Fruit fly (Drosophila melanogaster) whole organism, embryonic: ENCODE measurements around the gene CG11970.
A peak's percentile ranks its signal among the peaks of the same experiment; 100 is the strongest.

Experiments
- ATbp ChIP-seq: fragments of 200-800 bp; sonication (Bioruptor generic); optimal IDR thresholded peaks from 2 replicates; lab custom pipeline; 2017; ENCODE audit warnings: missing biosample characterization, mild to moderate bottlenecking, missing genetic modification characterization, missing genetic modification reagents
- CG10543 ChIP-seq: fragments of 200-800 bp; sonication (Bioruptor generic); optimal IDR thresholded peaks from 3 replicates; lab custom pipeline; 2017; ENCODE audit warnings: missing biosample characterization, mild to moderate bottlenecking, missing genetic modification characterization, moderate library complexity
- CG11504 ChIP-seq: fragments of 200-800 bp; sonication (Bioruptor generic); optimal IDR thresholded peaks from 3 replicates; lab custom pipeline; 2019; ENCODE audit warnings: missing biosample characterization, mild to moderate bottlenecking, missing genetic modification characterization, moderate library complexity
- CG12299 ChIP-seq: fragments of 200-800 bp; sonication (Bioruptor generic); optimal IDR thresholded peaks from 2 replicates; lab custom pipeline; 2018; ENCODE audit warnings: missing biosample characterization, mild to moderate bottlenecking, missing genetic modification characterization
- CG1233 ChIP-seq: fragments of 200-800 bp; sonication (Bioruptor generic); optimal IDR thresholded peaks from 4 replicates; lab custom pipeline; 2018; ENCODE audit warnings: missing biosample characterization, mild to moderate bottlenecking, missing genetic modification characterization
- CG12391 ChIP-seq: fragments of 200-800 bp; sonication (Bioruptor generic); optimal IDR thresholded peaks from 3 replicates; lab custom pipeline; 2018; ENCODE audit warnings: missing biosample characterization, mild to moderate bottlenecking, missing genetic modification characterization, moderate library complexity
- CG14050 ChIP-seq: fragments of 200-800 bp; sonication (Bioruptor generic); IDR thresholded peaks from 3 replicates; pipeline ENCODE4 v1.3.6; 2022; ENCODE audit warnings: missing biosample characterization, missing genetic modification characterization
- CG14710 ChIP-seq: fragments of 200-800 bp; sonication (Bioruptor generic); optimal IDR thresholded peaks from 3 replicates; lab custom pipeline; 2019; ENCODE audit warnings: missing biosample characterization, mild to moderate bottlenecking, missing genetic modification characterization, moderate library complexity
- CG15514 ChIP-seq: fragments of 200-800 bp; sonication (Bioruptor generic); optimal IDR thresholded peaks from 3 replicates; lab custom pipeline; 2017; ENCODE audit warnings: missing biosample characterization, missing genetic modification characterization, mild to moderate bottlenecking, moderate library complexity, missing genetic modification reagents
- CG15696 ChIP-seq: fragments of 200-800 bp; sonication (Bioruptor generic); optimal IDR thresholded peaks from 2 replicates; lab custom pipeline; 2019; ENCODE audit warnings: missing biosample characterization, mild to moderate bottlenecking, missing genetic modification characterization, moderate library complexity
- CG17568 ChIP-seq: fragments of 200-800 bp; sonication (Bioruptor generic); optimal IDR thresholded peaks from 2 replicates; lab custom pipeline; 2018; ENCODE audit warnings: missing biosample characterization, mild to moderate bottlenecking, missing genetic modification characterization, moderate library complexity
- CG30020 ChIP-seq: fragments of 200-800 bp; optimal IDR thresholded peaks from 2 replicates; lab custom pipeline; 2019; ENCODE audit warnings: missing biosample characterization, mild to moderate bottlenecking, missing genetic modification characterization, moderate library complexity
- CG3065 ChIP-seq: fragments of 200-800 bp; sonication (Bioruptor generic); optimal IDR thresholded peaks from 2 replicates; lab custom pipeline; 2016; ENCODE audit warnings: missing biosample characterization, missing genetic modification characterization
- CG4617 ChIP-seq: fragments of 200-800 bp; sonication (Bioruptor generic); optimal IDR thresholded peaks from 3 replicates; lab custom pipeline; 2016; ENCODE audit warnings: missing biosample characterization, missing genetic modification characterization, borderline replicate concordance
- CG4707 ChIP-seq: fragments of 200-800 bp; sonication (Bioruptor generic); optimal IDR thresholded peaks from 2 replicates; lab custom pipeline; 2018; ENCODE audit warnings: missing biosample characterization, mild to moderate bottlenecking, missing genetic modification characterization, moderate library complexity
- CG6813 ChIP-seq: fragments of 200-800 bp; sonication (Bioruptor generic); optimal IDR thresholded peaks from 2 replicates; lab custom pipeline; 2017; ENCODE audit warnings: missing biosample characterization, missing genetic modification characterization, mild to moderate bottlenecking, moderate library complexity, missing genetic modification reagents
- CG7556 ChIP-seq: fragments of 200-800 bp; sonication (Bioruptor generic); optimal IDR thresholded peaks from 2 replicates; lab custom pipeline; 2017; ENCODE audit warnings: missing biosample characterization, mild to moderate bottlenecking, missing genetic modification characterization
- CG7786 ChIP-seq: fragments of 200-800 bp; sonication (Bioruptor generic); optimal IDR thresholded peaks from 2 replicates; lab custom pipeline; 2016; ENCODE audit warnings: missing biosample characterization, missing genetic modification characterization
- CG8944 ChIP-seq: fragments of 200-800 bp; sonication (Bioruptor generic); optimal IDR thresholded peaks from 3 replicates; lab custom pipeline; 2016; ENCODE audit warnings: missing biosample characterization, missing genetic modification characterization
- D19A ChIP-seq: fragments of 200-800 bp; optimal IDR thresholded peaks from 3 replicates; lab custom pipeline; 2019; ENCODE audit warnings: missing biosample characterization, mild to moderate bottlenecking, missing genetic modification characterization, moderate library complexity
- Dip2 ChIP-seq: fragments of 200-800 bp; sonication (Bioruptor generic); IDR thresholded peaks from 2 replicates; pipeline ENCODE4 v1.3.6; 2022; ENCODE audit warnings: missing biosample characterization, missing genetic modification characterization
- Dll ChIP-seq: fragments of 200-800 bp; sonication (Bioruptor generic); IDR thresholded peaks from 4 replicates; pipeline ENCODE4 v1.3.6; 2022; ENCODE audit warnings: missing biosample characterization, missing genetic modification characterization; ENCODE audit not compliant: partially characterized antibody
- Eip74EF ChIP-seq, 2 experiments: fragments of 200-800 bp in 1 of 2; fragments of >200 bp in 1 of 2; sonication (Bioruptor generic) in 1 of 2; optimal IDR thresholded peaks; 2 replicates each; lab custom pipeline; 2017 to 2019; ENCODE audit warnings: missing biosample characterization in 2 of 2, missing genetic modification characterization in 2 of 2, mild to moderate bottlenecking in 1 of 2, moderate library complexity in 1 of 2
- Fer2 ChIP-seq: fragments of 200-800 bp; sonication (Bioruptor generic); optimal IDR thresholded peaks from 2 replicates; lab custom pipeline; 2018; ENCODE audit warnings: missing biosample characterization, mild to moderate bottlenecking, missing genetic modification characterization, moderate library complexity
- GATAe ChIP-seq: fragments of 200-800 bp; sonication (Bioruptor generic); conservative IDR thresholded peaks from 2 replicates; pipeline ENCODE4 v1.3.6; 2022; ENCODE audit warnings: missing biosample characterization, missing genetic modification characterization
- H2.0 ChIP-seq: fragments of 200-800 bp; sonication (Bioruptor generic); IDR thresholded peaks from 2 replicates; pipeline ENCODE4 v1.3.6; 2022; ENCODE audit warnings: missing biosample characterization, missing genetic modification characterization
- HLHmδ ChIP-seq: fragments of 200-800 bp; sonication (Bioruptor generic); optimal IDR thresholded peaks from 2 replicates; lab custom pipeline; 2018; ENCODE audit warnings: missing biosample characterization, mild to moderate bottlenecking, missing genetic modification characterization, moderate library complexity
- Lim3 ChIP-seq: fragments of 200-800 bp; sonication (Bioruptor generic); IDR thresholded peaks from 2 replicates; pipeline ENCODE4 v1.3.6; 2022; ENCODE audit warnings: missing biosample characterization, missing genetic modification characterization
- Mad ChIP-seq: fragments of 200-800 bp; sonication (Bioruptor generic); optimal IDR thresholded peaks from 2 replicates; lab custom pipeline; 2016; ENCODE audit warnings: missing biosample characterization, missing genetic modification characterization
- NC2α ChIP-seq: fragments of 200-800 bp; sonication (Bioruptor generic); optimal IDR thresholded peaks from 2 replicates; lab custom pipeline; 2016; ENCODE audit warnings: missing biosample characterization, missing genetic modification characterization
- Scr ChIP-seq: fragments of 200-800 bp; sonication (Bioruptor generic); IDR thresholded peaks from 2 replicates; pipeline ENCODE4 v1.3.6; 2022; ENCODE audit warnings: missing biosample characterization, missing genetic modification characterization; ENCODE audit not compliant: partially characterized antibody
- Sin3A ChIP-seq: fragments of >200 bp; optimal IDR thresholded peaks from 2 replicates; lab custom pipeline; 2018
- YL-1 ChIP-seq: fragments of 200-800 bp; sonication (Bioruptor generic); optimal IDR thresholded peaks from 3 replicates; lab custom pipeline; 2017; ENCODE audit warnings: missing biosample characterization, mild to moderate bottlenecking, missing genetic modification characterization
- ab ChIP-seq: fragments of 200-800 bp; sonication (Bioruptor generic); optimal IDR thresholded peaks from 2 replicates; lab custom pipeline; 2016; ENCODE audit warnings: missing biosample characterization, missing genetic modification characterization
- amos ChIP-seq: fragments of 200-800 bp; sonication (Bioruptor generic); IDR thresholded peaks from 2 replicates; pipeline ENCODE4 v1.3.6; 2022; ENCODE audit warnings: missing biosample characterization, missing genetic modification characterization; ENCODE audit not compliant: partially characterized antibody
- cwo ChIP-seq: fragments of 200-800 bp; sonication (Bioruptor generic); optimal IDR thresholded peaks from 3 replicates; lab custom pipeline; 2017; ENCODE audit warnings: missing biosample characterization, missing genetic modification characterization, mild to moderate bottlenecking, moderate library complexity, missing genetic modification reagents
- danr ChIP-seq: fragments of 200-800 bp; sonication (Bioruptor generic); IDR thresholded peaks from 2 replicates; pipeline ENCODE4 v1.3.6; 2022; ENCODE audit warnings: missing biosample characterization, missing genetic modification characterization
- dysf ChIP-seq: fragments of 200-800 bp; sonication (Bioruptor generic); IDR thresholded peaks from 3 replicates; pipeline ENCODE4 v1.3.6; 2022; ENCODE audit warnings: missing biosample characterization, missing genetic modification characterization
- grn ChIP-seq: fragments of 200-800 bp; sonication (Bioruptor generic); optimal IDR thresholded peaks from 3 replicates; lab custom pipeline; 2017; ENCODE audit warnings: missing biosample characterization, missing genetic modification characterization
- gsb ChIP-seq: fragments of 200-800 bp; sonication (Bioruptor generic); IDR thresholded peaks from 2 replicates; pipeline ENCODE4 v1.3.6; 2022; ENCODE audit warnings: missing biosample characterization, missing genetic modification characterization
- hkb ChIP-seq, 2 experiments: fragments of 200-800 bp in 1 of 2; fragments of >200 bp in 1 of 2; sonication (Bioruptor generic) in 1 of 2; IDR thresholded peaks in 1 of 2; optimal IDR thresholded peaks in 1 of 2; 2 replicates each; pipeline versions ENCODE4 v1.3.6 to Lab custom; 2017 to 2022; ENCODE audit warnings: missing biosample characterization in 1 of 2, missing genetic modification characterization in 1 of 2
- ind ChIP-seq: fragments of 200-800 bp; sonication (Bioruptor generic); optimal IDR thresholded peaks from 3 replicates; lab custom pipeline; 2016; ENCODE audit warnings: missing biosample characterization, missing genetic modification characterization
- inv ChIP-seq: fragments of 200-800 bp; sonication (Bioruptor generic); IDR thresholded peaks from 2 replicates; pipeline ENCODE4 v1.3.6; 2022; ENCODE audit warnings: missing biosample characterization, missing genetic modification characterization; ENCODE audit not compliant: partially characterized antibody
- lmd ChIP-seq: fragments of 200-800 bp; sonication (Bioruptor generic); IDR thresholded peaks from 2 replicates; pipeline ENCODE4 v1.3.6; 2022; ENCODE audit warnings: missing biosample characterization, missing genetic modification characterization
- nom ChIP-seq: fragments of 200-800 bp; sonication (Bioruptor generic); optimal IDR thresholded peaks from 2 replicates; lab custom pipeline; 2017; ENCODE audit warnings: missing biosample characterization, missing genetic modification characterization, mild to moderate bottlenecking, moderate library complexity, missing genetic modification reagents
- pb ChIP-seq: fragments of 200-800 bp; sonication (Bioruptor generic); optimal IDR thresholded peaks from 3 replicates; lab custom pipeline; 2016; ENCODE audit warnings: missing biosample characterization, missing genetic modification characterization
- pita ChIP-seq: fragments of 200-800 bp; sonication (Bioruptor generic); optimal IDR thresholded peaks from 2 replicates; lab custom pipeline; 2017; ENCODE audit warnings: missing biosample characterization, mild to moderate bottlenecking, missing genetic modification characterization
- pros ChIP-seq: fragments of 200-800 bp; sonication (Bioruptor generic); optimal IDR thresholded peaks from 3 replicates; lab custom pipeline; 2019; ENCODE audit warnings: missing biosample characterization, mild to moderate bottlenecking, missing genetic modification characterization, moderate library complexity
- pum ChIP-seq: fragments of 200-800 bp; sonication (Bioruptor generic); optimal IDR thresholded peaks from 2 replicates; lab custom pipeline; 2016; ENCODE audit warnings: missing biosample characterization, missing genetic modification characterization
- ranshi ChIP-seq: fragments of 200-800 bp; sonication (Bioruptor generic); IDR thresholded peaks from 2 replicates; pipeline ENCODE4 v1.3.6; 2022; ENCODE audit warnings: missing biosample characterization, missing genetic modification characterization
- stwl ChIP-seq: fragments of 200-800 bp; sonication (Bioruptor generic); optimal IDR thresholded peaks from 3 replicates; lab custom pipeline; 2018; ENCODE audit warnings: missing biosample characterization, mild to moderate bottlenecking, missing genetic modification characterization, moderate library complexity
- trem ChIP-seq: fragments of 200-800 bp; optimal IDR thresholded peaks from 3 replicates; lab custom pipeline; 2019; ENCODE audit warnings: missing biosample characterization, mild to moderate bottlenecking, missing genetic modification characterization, moderate library complexity

The CG11970 gene

DNA sequence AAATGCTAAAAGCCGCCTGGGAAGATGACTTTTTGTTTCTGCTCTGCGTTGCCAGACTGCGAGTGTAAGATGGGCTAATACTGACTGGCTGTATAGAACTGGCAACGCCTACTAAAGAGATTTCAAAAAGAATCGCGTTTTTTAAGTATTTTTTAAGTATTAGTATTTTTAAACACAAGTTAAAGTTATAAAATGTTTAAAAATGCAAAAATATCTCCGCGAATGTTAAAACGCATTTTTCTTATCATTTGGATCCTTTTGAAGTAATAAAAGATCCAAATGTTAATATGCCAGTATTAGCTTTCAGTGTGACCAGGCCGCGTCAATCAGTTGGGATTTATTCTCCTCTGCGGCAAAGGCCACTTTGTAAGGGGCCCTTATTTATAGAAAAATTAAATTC is 21.6 kb downstream of the CG11970 start, which contains the start of the genes Prosbeta3 and Iru (continued):
- TF ChIP-seq amos (GFP tag; lab: Robert Waterston, UW) (peak; percentile 31; the same call in 1 of the 2 replicates), Lim3 (GFP tag; lab: Robert Waterston, UW) (no peak), CG3065 (no peak), CG14050 (GFP tag; lab: Robert Waterston, UW) (no peak), CG4617 (GFP tag; lab: Kevin White, UChicago) (peak; percentile 45), YL-1 (peak; percentile 72), pita (no peak), Sin3A (peak; percentile 90), trem (tag; lab: Kevin White, UChicago) (peak; percentile 78), inv (no peak), CG15514 (GFP tag; lab: Kevin White, UChicago) (peak; percentile 39), pum (no peak), hkb (optimal IDR thresholded peaks at IDR 0.05; lab: Kevin White, UChicago) (peak; percentile 79), hkb (GFP tag; IDR thresholded peaks at IDR 0.05; lab: Robert Waterston, UW) (no peak), CG10543 (GFP tag; lab: Kevin White, UChicago) (no peak), ranshi (no peak), CG12299 (tag; lab: Kevin White, UChicago) (peak; percentile 9), CG7556 (no peak), CG11504 (tag; lab: Kevin White, UChicago) (no peak), GATAe (GFP tag; lab: Robert Waterston, UW) (no peak), CG12391 (tag; lab: Kevin White, UChicago) (peak; percentile 12), CG30020 (tag; lab: Kevin White, UChicago) (peak; percentile 47), CG4707 (no peak), Eip74EF (GFP tag; optimal IDR thresholded peaks at IDR 0.05; lab: Kevin White, UChicago) (no peak), cwo (GFP tag; lab: Kevin White, UChicago) (no peak), CG17568 (GFP tag; lab: Kevin White, UChicago) (no peak), dysf (GFP tag; lab: Robert Waterston, UW) (no peak), Dip2 (GFP tag; lab: Robert Waterston, UW) (no peak), CG15696 (tag; lab: Kevin White, UChicago) (no peak), pros (GFP tag; lab: Kevin White, UChicago) (no peak), ATbp (no peak), Scr (GFP tag; lab: Robert Waterston, UW) (0 out of 2 replicates have a peak, but pooled peaks have one; percentile 7), Mad (GFP tag; lab: Kevin White, UChicago) (no peak), Fer2 (no peak), lmd (GFP tag; lab: Robert Waterston, UW) (no peak), ind (no peak), pb (GFP tag; lab: Kevin White, UChicago) (no peak), CG1233 (no peak), CG14710 (peak; percentile 68), danr (GFP tag; lab: Robert Waterston, UW) (no peak), grn (GFP tag; lab: Kevin White, UChicago) (no peak)

DNA sequence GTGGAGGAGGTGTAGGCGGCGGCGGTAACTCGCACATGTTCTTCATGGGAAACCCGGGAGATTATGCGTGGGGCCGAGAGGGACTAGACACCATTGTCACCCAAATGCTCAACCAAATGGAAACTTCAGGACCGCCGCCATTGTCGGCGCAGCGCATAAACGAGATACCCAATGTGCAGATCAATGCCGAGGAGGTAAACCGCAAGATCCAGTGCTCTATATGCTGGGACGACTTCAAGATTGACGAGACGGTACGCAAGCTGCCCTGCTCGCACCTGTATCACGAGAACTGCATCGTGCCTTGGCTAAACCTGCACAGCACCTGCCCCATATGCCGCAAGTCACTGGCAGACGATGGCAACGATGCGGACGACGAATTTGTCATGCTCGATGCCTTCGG is 22.7 kb downstream of the CG11970 start:
- TF ChIP-seq CG8944 (GFP tag; lab: Kevin White, UChicago) (no peak), CG14710 (no peak), CG6813 (no peak), Dll (GFP tag; lab: Robert Waterston, UW) (no peak), H2.0 (GFP tag; lab: Robert Waterston, UW) (no peak), ab (GFP tag; lab: Kevin White, UChicago) (no peak), CG7786 (GFP tag; lab: Kevin White, UChicago) (no peak), D19A (tag; lab: Kevin White, UChicago) (no peak), gsb (GFP tag; lab: Robert Waterston, UW) (no peak), stwl (tag; lab: Kevin White, UChicago) (no peak), HLHmδ (GFP tag; lab: Kevin White, UChicago) (no peak), nom (GFP tag; lab: Kevin White, UChicago) (no peak), NC2α (GFP tag; lab: Kevin White, UChicago) (no peak)
